Worm (Caenorhabditis elegans): ENCODE results near the gene Y54F10AR.2.

Gene Y54F10AR.2

ce11 chrIII:2572421-2572820, 1.1 kb upstream of the Y54F10AR.2 start:
- TF ChIP-seq madf-6 (GFP tag; IDR thresholded peaks at IDR 0.05) (0 out of 2 replicates have a peak, but pooled peaks have one; percentile 26), nfyb-1 (GFP tag; IDR thresholded peaks at IDR 0.05) (peak; percentile 87; the same call in 1 of the 2 replicates), nhr-27 (tag; optimal IDR thresholded peaks at IDR 0.05) (no peak), repo-1 (tag; optimal IDR thresholded peaks at IDR 0.05) (no peak), Y53G8AR.9 (GFP tag; conservative IDR thresholded peaks at IDR 0.05) (no peak), F49E8.2 (tag; optimal IDR thresholded peaks at IDR 0.05; ENCODE audit: insufficient read depth) (no peak)

ce11 chrIII:2563883-2564282, 7.5 kb downstream of the Y54F10AR.2 start, which contains the start of gene Y54F10AM.11:
Gene Y54F10AM.11 (minus strand): TSS chrIII:2563983.
- 0 out of 2 replicates have a peak, but pooled peaks have one; percentile 38 for TF ChIP-seq hsf-1 (GFP tag; IDR thresholded peaks at IDR 0.05)

ce11 chrIII:2563033-2563656, 8.2 kb downstream of the Y54F10AR.2 start:
- TF ChIP-seq zfh-2 (GFP tag; conservative IDR thresholded peaks at IDR 0.05), result peak; percentile 87
- TF ChIP-seq snpc-3.4 (tag; optimal IDR thresholded peaks at IDR 0.05), result no peak
- no peak for TF ChIP-seq nfyb-1 (GFP tag; IDR thresholded peaks at IDR 0.05)
- TF ChIP-seq egrh-3 (GFP tag; IDR thresholded peaks at IDR 0.05), result peak; percentile 75; the same call in 1 of the 2 replicates

ce11 chrIII:2561410-2561809, 9.9 kb downstream of the Y54F10AR.2 start, which contains the start of gene nhr-239:
Gene nhr-239 (plus strand): TSS chrIII:2561710.
- TF ChIP-seq let-526 (GFP tag; IDR thresholded peaks at IDR 0.05) (no peak), madf-10 (tag; optimal IDR thresholded peaks at IDR 0.05) (no peak), nfyb-1 (GFP tag; IDR thresholded peaks at IDR 0.05) (no peak), lin-26 (GFP tag; IDR thresholded peaks at IDR 0.05) (no peak), unc-62 (GFP tag; optimal IDR thresholded peaks at IDR 0.05) (no peak), atf-7 (tag; optimal IDR thresholded peaks at IDR 0.05) (no peak), zfh-2 (GFP tag; conservative IDR thresholded peaks at IDR 0.05) (no peak), die-1 (tag; optimal IDR thresholded peaks at IDR 0.05) (no peak), nhr-90 (tag; optimal IDR thresholded peaks at IDR 0.05) (no peak), F23B12.7 (tag; optimal IDR thresholded peaks at IDR 0.05; ENCODE audit: insufficient read depth) (no peak), nhr-27 (tag; optimal IDR thresholded peaks at IDR 0.05) (no peak), hmg-1.2 (GFP tag; IDR thresholded peaks at IDR 0.05) (no peak), mes-4 (tag; optimal IDR thresholded peaks at IDR 0.05) (no peak), ztf-3 (GFP tag; optimal IDR thresholded peaks at IDR 0.05) (no peak), hmg-20 (GFP tag; IDR thresholded peaks at IDR 0.05) (no peak), K12H6.12 (tag; optimal IDR thresholded peaks at IDR 0.05) (no peak), lsl-1 (GFP tag; optimal IDR thresholded peaks at IDR 0.05) (no peak), ccch-3 (GFP tag; optimal IDR thresholded peaks at IDR 0.05) (no peak), cebp-1 (GFP tag; IDR thresholded peaks at IDR 0.05) (no peak), cebp-1 (tag; optimal IDR thresholded peaks at IDR 0.05) (no peak)

- no peak for TF ChIP-seq attf-5 (GFP tag; optimal IDR thresholded peaks at IDR 0.05)
- 0 out of 2 replicates have a peak, but pooled peaks have one; percentile 55 for TF ChIP-seq lin-26 (GFP tag; IDR thresholded peaks at IDR 0.05)
- 0 out of 2 replicates have a peak, but pooled peaks have one; percentile 12 for TF ChIP-seq nhr-120 (GFP tag; IDR thresholded peaks at IDR 0.05)
- peak; percentile 64; the same call in 1 of the 2 replicates for TF ChIP-seq nfyb-1 (GFP tag; IDR thresholded peaks at IDR 0.05)
- TF ChIP-seq hmg-1.2 (GFP tag; IDR thresholded peaks at IDR 0.05), result 0 out of 2 replicates have a peak, but pooled peaks have one; percentile 6
- TF ChIP-seq egrh-3 (GFP tag; IDR thresholded peaks at IDR 0.05), result no peak
These were observed 10.6 kb downstream of the Y54F10AR.2 start for ce11 chrIII:2560763-2561162.
